Worm (Caenorhabditis elegans) whole organism, L2 larva: ENCODE data around the gene par-5.

Experiments
- C34F6.9 ChIP-seq: fragments of 150-350 bp; optimal IDR thresholded peaks from 2 replicates; lab custom pipeline; 2014; ENCODE audit warnings: missing biosample characterization, missing genetic modification characterization
- F13H6.1 ChIP-seq: sonication (generic microtip); optimal IDR thresholded peaks from 2 replicates; lab custom pipeline; 2016; ENCODE audit warnings: missing genetic modification characterization, missing compliant biosample characterization
- R02D3.7 ChIP-seq: fragments of 150-350 bp; optimal IDR thresholded peaks from 2 replicates; lab custom pipeline; 2014; ENCODE audit warnings: missing biosample characterization, missing genetic modification characterization
- Y55F3AM.14 ChIP-seq: fragments of 200-800 bp; sonication (Bioruptor generic); optimal IDR thresholded peaks from 2 replicates; lab custom pipeline; 2018; ENCODE audit warnings: mild to moderate bottlenecking, missing genetic modification characterization, missing compliant biosample characterization
- ZK546.5 ChIP-seq: sonication (generic microtip); optimal IDR thresholded peaks from 2 replicates; lab custom pipeline; 2017; ENCODE audit warnings: missing biosample characterization, missing genetic modification characterization
- alr-1 ChIP-seq: fragments of 150-350 bp; optimal IDR thresholded peaks from 2 replicates; lab custom pipeline; 2014; ENCODE audit warnings: missing biosample characterization, missing genetic modification characterization
- aly-2 ChIP-seq: fragments of 150-350 bp; optimal IDR thresholded peaks from 2 replicates; lab custom pipeline; 2014; ENCODE audit warnings: missing biosample characterization, missing genetic modification characterization
- ama-1 ChIP-seq: fragments of 150-350 bp; optimal IDR thresholded peaks from 2 replicates; lab custom pipeline; 2018; ENCODE audit warnings: inconsistent platforms
- blmp-1 ChIP-seq: sonication (generic microtip); optimal IDR thresholded peaks from 2 replicates; lab custom pipeline; 2017; ENCODE audit warnings: missing genetic modification characterization, mild to moderate bottlenecking, missing compliant biosample characterization, antibody characterized with exemption, moderate library complexity; ENCODE audit not compliant: insufficient read depth
- ceh-16 ChIP-seq: fragments of 150-350 bp; optimal IDR thresholded peaks from 2 replicates; lab custom pipeline; 2014; ENCODE audit warnings: missing biosample characterization, missing genetic modification characterization
- ceh-82 ChIP-seq: fragments of 150-350 bp; optimal IDR thresholded peaks from 2 replicates; lab custom pipeline; 2014; ENCODE audit warnings: missing biosample characterization, missing genetic modification characterization
- crh-2 ChIP-seq: sonication (generic microtip); optimal IDR thresholded peaks from 2 replicates; lab custom pipeline; 2017; ENCODE audit warnings: missing biosample characterization, missing genetic modification characterization
- dmd-4 ChIP-seq: sonication (generic microtip); optimal IDR thresholded peaks from 2 replicates; lab custom pipeline; 2017; ENCODE audit warnings: missing biosample characterization, missing genetic modification characterization
- egl-27 ChIP-seq: sonication (generic microtip); optimal IDR thresholded peaks from 3 replicates; lab custom pipeline; 2017; ENCODE audit warnings: missing biosample characterization, missing genetic modification reagents, missing genetic modification characterization
- elt-1 ChIP-seq: fragments of 150-350 bp; optimal IDR thresholded peaks from 2 replicates; lab custom pipeline; 2014; ENCODE audit warnings: missing biosample characterization, missing genetic modification characterization
- elt-3 ChIP-seq: sonication (generic microtip); optimal IDR thresholded peaks from 2 replicates; lab custom pipeline; 2017; ENCODE audit warnings: missing biosample characterization, missing genetic modification characterization
- fos-1 ChIP-seq: fragments of 150-350 bp; optimal IDR thresholded peaks from 2 replicates; lab custom pipeline; 2014; ENCODE audit warnings: missing biosample characterization, missing genetic modification characterization
- gmeb-1 ChIP-seq: fragments of 150-350 bp; optimal IDR thresholded peaks from 2 replicates; lab custom pipeline; 2014; ENCODE audit warnings: missing biosample characterization, missing genetic modification characterization
- lin-11 ChIP-seq: fragments of 150-350 bp; sonication (generic microtip); optimal IDR thresholded peaks from 2 replicates; lab custom pipeline; 2014; ENCODE audit warnings: missing biosample characterization, missing genetic modification characterization, inconsistent platforms, mixed read lengths
- lin-13 ChIP-seq: fragments of 150-350 bp; optimal IDR thresholded peaks from 2 replicates; lab custom pipeline; 2014; ENCODE audit warnings: missing biosample characterization, missing genetic modification reagents, missing genetic modification characterization
- lin-39 ChIP-seq: fragments of 150-350 bp; optimal IDR thresholded peaks from 2 replicates; lab custom pipeline; 2014; ENCODE audit warnings: missing biosample characterization, missing genetic modification reagents, missing genetic modification characterization
- lsy-2 ChIP-seq, 2 experiments: fragments of 150-350 bp in 1 of 2; sonication (generic microtip) in 1 of 2; optimal IDR thresholded peaks; 2 replicates each; lab custom pipeline; 2014 to 2017; ENCODE audit warnings: missing biosample characterization in 2 of 2, missing genetic modification characterization in 2 of 2
- mab-5 ChIP-seq: fragments of 150-350 bp; optimal IDR thresholded peaks from 2 replicates; lab custom pipeline; 2014; ENCODE audit warnings: missing biosample characterization, missing genetic modification characterization
- mbf-1 ChIP-seq: sonication (generic microtip); optimal IDR thresholded peaks from 2 replicates; lab custom pipeline; 2017; ENCODE audit warnings: missing biosample characterization, missing genetic modification characterization
- mdl-1 ChIP-seq, 2 experiments: fragments of 150-350 bp in 1 of 2; sonication (generic microtip) in 1 of 2; optimal IDR thresholded peaks; 2 replicates each; lab custom pipeline; 2017; ENCODE audit warnings: missing biosample characterization in 2 of 2, missing genetic modification characterization in 2 of 2
- nhr-10 ChIP-seq: sonication (generic microtip); optimal IDR thresholded peaks from 2 replicates; lab custom pipeline; 2017; ENCODE audit warnings: missing biosample characterization, missing genetic modification characterization
- nhr-11 ChIP-seq: fragments of 150-350 bp; optimal IDR thresholded peaks from 2 replicates; lab custom pipeline; 2014; ENCODE audit warnings: missing biosample characterization, missing genetic modification characterization
- nhr-12 ChIP-seq: fragments of 150-350 bp; optimal IDR thresholded peaks from 2 replicates; lab custom pipeline; 2014; ENCODE audit warnings: missing biosample characterization, missing genetic modification characterization
- nhr-129 ChIP-seq: fragments of 150-350 bp; optimal IDR thresholded peaks from 2 replicates; lab custom pipeline; 2014; ENCODE audit warnings: missing biosample characterization, missing genetic modification characterization
- nhr-21 ChIP-seq: fragments of 150-350 bp; optimal IDR thresholded peaks from 2 replicates; lab custom pipeline; 2014; ENCODE audit warnings: missing biosample characterization, missing genetic modification characterization
- nhr-23 ChIP-seq: fragments of 150-350 bp; optimal IDR thresholded peaks from 2 replicates; lab custom pipeline; 2014; ENCODE audit warnings: missing biosample characterization, missing genetic modification reagents, missing genetic modification characterization
- nhr-237 ChIP-seq: fragments of 150-350 bp; optimal IDR thresholded peaks from 2 replicates; lab custom pipeline; 2014; ENCODE audit warnings: missing biosample characterization, missing genetic modification characterization
- nhr-25 ChIP-seq: fragments of 150-350 bp; sonication (generic microtip); optimal IDR thresholded peaks from 3 replicates; lab custom pipeline; 2014; ENCODE audit warnings: missing biosample characterization, missing genetic modification characterization
- nhr-6 ChIP-seq: fragments of 150-350 bp; optimal IDR thresholded peaks from 2 replicates; lab custom pipeline; 2014; ENCODE audit warnings: missing biosample characterization, missing genetic modification characterization
- nhr-77 ChIP-seq: fragments of 150-350 bp; optimal IDR thresholded peaks from 2 replicates; lab custom pipeline; 2014; ENCODE audit warnings: missing biosample characterization, missing genetic modification characterization
- peb-1 ChIP-seq: fragments of 150-350 bp; optimal IDR thresholded peaks from 2 replicates; lab custom pipeline; 2014; ENCODE audit warnings: missing biosample characterization, missing genetic modification characterization
- sem-4 ChIP-seq: fragments of 150-350 bp; optimal IDR thresholded peaks from 2 replicates; lab custom pipeline; 2014; ENCODE audit warnings: missing biosample characterization, missing genetic modification reagents, missing genetic modification characterization
- skn-1 ChIP-seq: sonication (generic microtip); optimal IDR thresholded peaks from 2 replicates; lab custom pipeline; 2017; ENCODE audit warnings: missing biosample characterization, missing genetic modification characterization
- sma-3 ChIP-seq: sonication (generic microtip); optimal IDR thresholded peaks from 2 replicates; lab custom pipeline; 2016; ENCODE audit warnings: missing genetic modification reagents, missing genetic modification characterization, missing compliant biosample characterization
- sma-9 ChIP-seq, 2 experiments: fragments of 150-350 bp in 1 of 2; sonication (generic microtip) in 1 of 2; optimal IDR thresholded peaks; 2 replicates each; lab custom pipeline; 2014 to 2016; ENCODE audit warnings: missing genetic modification characterization in 2 of 2, mild to moderate bottlenecking in 1 of 2, missing biosample characterization in 1 of 2, missing compliant biosample characterization in 1 of 2, missing genetic modification reagents in 1 of 2, moderate library complexity in 1 of 2
- snpc-4 ChIP-seq: fragments of 150-350 bp; optimal IDR thresholded peaks from 2 replicates; lab custom pipeline; 2014; ENCODE audit warnings: missing biosample characterization, missing genetic modification characterization
- unc-39 ChIP-seq: fragments of 150-350 bp; optimal IDR thresholded peaks from 2 replicates; lab custom pipeline; 2014; ENCODE audit warnings: missing biosample characterization, missing genetic modification characterization
- unc-55 ChIP-seq: fragments of 150-350 bp; sonication (generic microtip); optimal IDR thresholded peaks from 3 replicates; lab custom pipeline; 2014; ENCODE audit warnings: missing biosample characterization, missing genetic modification reagents, missing genetic modification characterization
- unc-62 ChIP-seq: fragments of 150-350 bp; optimal IDR thresholded peaks from 2 replicates; lab custom pipeline; 2014; ENCODE audit warnings: missing biosample characterization, missing genetic modification reagents, missing genetic modification characterization
- zag-1 ChIP-seq: fragments of 150-350 bp; optimal IDR thresholded peaks from 2 replicates; lab custom pipeline; 2014; ENCODE audit warnings: missing biosample characterization, missing genetic modification characterization
- ztf-1 ChIP-seq: fragments of 200-800 bp; sonication (Bioruptor generic); conservative IDR thresholded peaks from 2 replicates; pipeline ENCODE4 v1.3.6; 2022; ENCODE audit warnings: missing genetic modification characterization, missing compliant biosample characterization
- ztf-11 ChIP-seq: sonication (generic microtip); optimal IDR thresholded peaks from 2 replicates; lab custom pipeline; 2017; ENCODE audit warnings: missing biosample characterization, missing genetic modification characterization
- ztf-4 ChIP-seq: fragments of 150-350 bp; optimal IDR thresholded peaks from 2 replicates; lab custom pipeline; 2014; ENCODE audit warnings: missing biosample characterization, missing genetic modification characterization

Gene par-5

DNA sequence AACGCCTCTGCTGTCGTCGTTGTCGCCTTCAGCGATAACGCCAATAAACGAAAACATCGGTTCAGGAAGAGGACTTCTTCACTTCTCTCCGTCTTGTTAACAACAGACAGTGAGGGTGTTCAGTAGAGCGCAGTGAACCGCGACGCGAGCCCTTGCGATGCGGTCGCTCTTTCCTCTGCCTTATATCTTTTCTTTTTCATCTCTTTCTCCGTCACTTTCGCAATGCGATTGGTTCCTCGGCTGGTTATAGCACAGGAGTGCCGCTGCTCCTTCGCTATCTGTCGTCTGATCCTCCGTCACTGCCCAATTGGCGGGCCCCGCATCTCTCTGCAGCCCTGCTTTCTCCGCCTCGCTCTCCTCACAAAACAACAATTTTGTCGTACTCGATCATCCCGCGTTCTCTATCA, 35.4 kb upstream of the par-5 start:
- TF ChIP-seq nhr-23 (tag; lab: Kevin White, UChicago) (no peak), nhr-21 (tag; lab: Kevin White, UChicago) (no peak), Y55F3AM.14 (peak; percentile 43), ztf-11 (no peak), ama-1 (lab: Kevin White, UChicago) (no peak), blmp-1 (no peak), sma-3 (GFP tag; lab: Kevin White, UChicago) (peak; percentile 26), aly-2 (no peak), gmeb-1 (no peak), mdl-1 (tag; optimal IDR thresholded peaks at IDR 0.05; lab: Kevin White, UChicago) (peak in 1 of 2 experiments; percentile 55), elt-1 (tag; lab: Kevin White, UChicago) (no peak), unc-55 (GFP tag; lab: Kevin White, UChicago) (peak; percentile 93), lin-39 (tag; lab: Kevin White, UChicago) (no peak), ztf-4 (tag; lab: Kevin White, UChicago) (no peak), skn-1 (no peak), R02D3.7 (tag; lab: Kevin White, UChicago) (no peak), fos-1 (peak; percentile 46), elt-3 (tag; lab: Kevin White, UChicago) (no peak), mab-5 (tag; lab: Kevin White, UChicago) (peak; percentile 42), peb-1 (no peak), nhr-129 (tag; lab: Kevin White, UChicago) (peak; percentile 94), nhr-25 (tag; lab: Kevin White, UChicago) (peak; percentile 2), nhr-237 (tag; lab: Kevin White, UChicago) (no peak), F13H6.1 (tag; lab: Kevin White, UChicago) (peak; percentile 78), lin-11 (tag; lab: Kevin White, UChicago) (peak; percentile 92), ceh-16 (tag; lab: Kevin White, UChicago) (no peak), egl-27 (tag; lab: Kevin White, UChicago) (peak; percentile 60), mbf-1 (tag; lab: Kevin White, UChicago) (no peak), snpc-4 (peak; percentile 56), sma-9 (GFP tag; optimal IDR thresholded peaks at IDR 0.05; lab: Kevin White, UChicago) (peak; percentile 72), sma-9 (tag; optimal IDR thresholded peaks at IDR 0.05; lab: Kevin White, UChicago) (no peak), nhr-11 (no peak), dmd-4 (no peak), nhr-10 (tag; lab: Kevin White, UChicago) (no peak), C34F6.9 (tag; lab: Kevin White, UChicago) (peak; percentile 91), ztf-1 (GFP tag; lab: Robert Waterston, UW) (no peak), sem-4 (tag; lab: Kevin White, UChicago) (no peak), nhr-77 (tag; lab: Kevin White, UChicago) (no peak), unc-39 (tag; lab: Kevin White, UChicago) (no peak), zag-1 (tag; lab: Kevin White, UChicago) (peak; percentile 90), ceh-82 (no peak), ZK546.5 (no peak), unc-62 (GFP tag; lab: Kevin White, UChicago) (no peak), lsy-2 (tag; optimal IDR thresholded peaks at IDR 0.05; lab: Kevin White, UChicago) (peak; percentile 38 to 78), alr-1 (tag; lab: Kevin White, UChicago) (no peak), nhr-6 (peak; percentile 16), crh-2 (tag; lab: Kevin White, UChicago) (peak; percentile 58), nhr-12 (tag; lab: Kevin White, UChicago) (no peak), lin-13 (GFP tag; lab: Kevin White, UChicago) (peak; percentile 77)
